Worm (Caenorhabditis elegans): ENCODE results near the gene C06A1.7.

ce11 chrII:10596462-10596861, 31.8 kb downstream of the C06A1.7 start, which contains the start of gene C14A4.7:
- TF ChIP-seq him-1 (tag; optimal IDR thresholded peaks at IDR 0.05) (no peak), W03F9.2 (tag; optimal IDR thresholded peaks at IDR 0.05) (no peak), dao-5 (tag; optimal IDR thresholded peaks at IDR 0.05) (no peak)

Measured in whole organism, L4/young adult.